Worm (Caenorhabditis elegans) whole organism, L1 larva: ENCODE results near the gene srh-112.
"Not testable (repeated sequence)": the region's sequence is repeated elsewhere in the genome, so short reads cannot be mapped to it uniquely, and the experiment has no call there.

Experiments used
- C04F5.9 ChIP-seq: sonication (generic microtip); optimal IDR thresholded peaks from 2 replicates; lab custom pipeline; 2016; ENCODE audit warnings: missing genetic modification characterization, missing compliant biosample characterization
- aly-2 ChIP-seq: fragments of 150-350 bp; optimal IDR thresholded peaks from 2 replicates; lab custom pipeline; 2014; ENCODE audit warnings: missing biosample characterization, missing genetic modification characterization
- ceh-63 ChIP-seq: fragments of 200-800 bp; sonication (Bioruptor generic); optimal IDR thresholded peaks from 2 replicates; lab custom pipeline; 2018; ENCODE audit warnings: mild to moderate bottlenecking, missing genetic modification characterization, missing compliant biosample characterization
- ceh-82 ChIP-seq, 3 experiments: fragments of 150-350 bp in 1 of 3; sonication (generic microtip) in 2 of 3; optimal IDR thresholded peaks; 2 replicates each; lab custom pipeline; 2014 to 2017; ENCODE audit warnings: missing biosample characterization in 3 of 3, missing genetic modification characterization in 3 of 3
- elt-3 ChIP-seq, 6 experiments: fragments of 150-350 bp in 1 of 6; sonication (generic microtip); optimal IDR thresholded peaks; 2 replicates each; lab custom pipeline; 2017 to 2018; ENCODE audit warnings: missing biosample characterization in 6 of 6, missing genetic modification characterization in 6 of 6, inconsistent platforms in 1 of 6
- fos-1 ChIP-seq: fragments of 150-350 bp; optimal IDR thresholded peaks from 2 replicates; lab custom pipeline; 2014; ENCODE audit warnings: missing biosample characterization, missing genetic modification characterization
- hlh-4 ChIP-seq: sonication (generic microtip); optimal IDR thresholded peaks from 2 replicates; lab custom pipeline; 2016; ENCODE audit warnings: mild to moderate bottlenecking, missing genetic modification characterization, missing compliant biosample characterization
- lin-13 ChIP-seq: fragments of 150-350 bp; optimal IDR thresholded peaks from 2 replicates; lab custom pipeline; 2014; ENCODE audit warnings: missing biosample characterization, missing genetic modification reagents, missing genetic modification characterization
- mab-9 ChIP-seq: fragments of 200-800 bp; sonication (Bioruptor generic); IDR thresholded peaks from 2 replicates; pipeline ENCODE4 v1.3.6; 2022; ENCODE audit warnings: missing genetic modification reagents, missing genetic modification characterization, missing compliant biosample characterization
- nhr-11 ChIP-seq: fragments of 150-350 bp; optimal IDR thresholded peaks from 2 replicates; lab custom pipeline; 2014; ENCODE audit warnings: missing biosample characterization, missing genetic modification characterization
- nhr-76 ChIP-seq: sonication (generic microtip); optimal IDR thresholded peaks from 2 replicates; lab custom pipeline; 2017; ENCODE audit warnings: missing biosample characterization, missing genetic modification characterization
- snpc-4 ChIP-seq: fragments of 150-350 bp; optimal IDR thresholded peaks from 2 replicates; lab custom pipeline; 2014; ENCODE audit warnings: missing biosample characterization, missing genetic modification characterization

DNA sequence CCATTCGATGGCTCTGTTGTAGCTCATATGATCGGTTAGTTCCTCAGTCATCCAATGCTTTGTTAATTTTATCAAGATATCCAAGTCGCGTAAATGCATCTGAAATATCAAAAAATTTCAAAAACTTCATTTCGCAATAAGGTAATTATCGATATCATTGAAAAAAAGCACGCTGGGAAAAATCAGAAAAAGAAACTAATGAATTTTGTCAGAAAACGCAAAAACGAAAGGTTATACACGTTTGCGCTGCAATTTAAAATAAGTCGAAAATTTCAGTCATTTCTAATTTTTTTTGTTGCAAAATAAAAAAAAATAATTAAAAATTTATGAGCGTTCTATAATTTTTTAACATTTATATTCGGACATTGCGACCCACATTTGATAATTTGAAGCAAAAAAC, 38.8 kb upstream of the srh-112 start, which contains the start of gene K10G4.3:
- not testable (repeated sequence) for TF ChIP-seq nhr-76 (tag; lab: Kevin White, UChicago); nhr-11 (tag; lab: Kevin White, UChicago); lin-13 (GFP tag; lab: Kevin White, UChicago); ceh-63 (GFP tag; lab: Kevin White, UChicago); mab-9 (GFP tag; lab: Robert Waterston, UW); fos-1 (tag; lab: Kevin White, UChicago); elt-3 (tag; optimal IDR thresholded peaks at IDR 0.05; lab: Kevin White, UChicago); C04F5.9; hlh-4; snpc-4 (tag; lab: Kevin White, UChicago); aly-2 (tag; lab: Kevin White, UChicago); ceh-82 (tag; optimal IDR thresholded peaks at IDR 0.05; lab: Kevin White, UChicago)
